Worm (Caenorhabditis elegans): ENCODE measurements around the gene cdh-4.

ce11 chrIII:4555345-4555744 is 35.2 kb downstream of the cdh-4 start:
- TF ChIP-seq unc-98 (GFP tag; IDR thresholded peaks at IDR 0.05): no peak
- no peak for TF ChIP-seq elt-3 (tag; optimal IDR thresholded peaks at IDR 0.05)
- TF ChIP-seq nhr-237 (tag; optimal IDR thresholded peaks at IDR 0.05): no peak
- TF ChIP-seq C34B4.2 (tag; optimal IDR thresholded peaks at IDR 0.05): no peak
- no peak for TF ChIP-seq ceh-63 (GFP tag; optimal IDR thresholded peaks at IDR 0.05)
- TF ChIP-seq snu-23 (GFP tag; optimal IDR thresholded peaks at IDR 0.05): no peak
- TF ChIP-seq lin-35 (GFP tag; optimal IDR thresholded peaks at IDR 0.05): no peak
- TF ChIP-seq aly-2 (tag; optimal IDR thresholded peaks at IDR 0.05): no peak
- no peak for TF ChIP-seq nhr-11 (tag; optimal IDR thresholded peaks at IDR 0.05)
- no peak for TF ChIP-seq isw-1 (GFP tag; IDR thresholded peaks at IDR 0.05)
- no peak for TF ChIP-seq rnt-1 (tag; optimal IDR thresholded peaks at IDR 0.05)
